Worm (Caenorhabditis elegans): ENCODE results near the gene K09E9.7.

DNA sequence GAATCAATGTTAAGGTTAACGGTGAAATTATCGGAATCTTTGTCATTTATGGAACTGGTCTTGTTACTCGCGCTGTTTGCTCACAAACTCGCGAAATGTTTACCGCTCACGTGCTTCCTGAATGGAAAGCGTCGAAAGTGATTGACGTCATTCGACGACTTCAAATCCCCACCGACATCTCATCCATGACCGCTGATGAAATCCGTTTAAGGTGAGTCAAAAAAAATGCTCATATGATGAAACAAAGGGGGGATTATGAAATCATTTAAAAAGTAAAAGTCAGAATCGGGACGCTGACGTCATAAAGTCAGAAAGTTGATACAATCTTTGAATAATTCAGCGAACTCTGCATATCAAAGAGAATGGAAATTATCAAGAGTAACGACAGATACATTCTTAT lies 32.1 kb upstream of the K09E9.7 start:
- TF ChIP-seq pha-2 (tag; optimal IDR thresholded peaks at IDR 0.05) (no peak), nfya-1 (tag; optimal IDR thresholded peaks at IDR 0.05) (no peak)

Data from whole organism, late embryonic.